Fruit fly (Drosophila melanogaster): ENCODE results near the gene CG13032.

Gene CG13032

DNA sequence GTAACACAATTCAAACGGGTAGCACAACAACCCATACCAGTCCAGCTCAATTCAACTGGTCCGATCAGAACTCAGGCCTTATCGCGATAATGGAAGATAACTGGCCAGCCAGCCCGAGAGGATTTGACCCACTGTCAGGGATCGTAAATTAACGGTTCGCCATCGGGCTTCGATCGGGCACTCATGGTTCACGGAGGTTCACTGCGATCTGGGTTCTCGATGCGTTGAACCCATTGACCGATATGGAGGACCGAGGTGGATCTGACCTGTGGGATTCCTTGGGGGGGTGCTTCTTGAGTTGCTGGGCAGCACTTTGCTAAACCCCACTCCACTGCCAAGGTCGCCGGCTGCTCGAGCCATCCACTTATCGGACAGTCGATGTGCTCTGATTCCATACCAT is 5.0 kb upstream of the CG13032 start:
- TF ChIP-seq CG8478 (optimal IDR thresholded peaks at IDR 0.05) (no peak), CTCF (optimal IDR thresholded peaks at IDR 0.05) (no peak)

- no peak for TF ChIP-seq CG8478 (optimal IDR thresholded peaks at IDR 0.05)
- no peak for TF ChIP-seq CTCF (optimal IDR thresholded peaks at IDR 0.05)
Observed at dm6 chr3L:16670195-16670594, 3.6 kb upstream of the CG13032 start.

dm6 chr3L:16670882-16671675 is 2.7 kb upstream of the CG13032 start:
- no peak for TF ChIP-seq CG8478 (optimal IDR thresholded peaks at IDR 0.05)
- no peak for TF ChIP-seq CTCF (optimal IDR thresholded peaks at IDR 0.05)

- TF ChIP-seq CTCF (optimal IDR thresholded peaks at IDR 0.05) (no peak), CG8478 (optimal IDR thresholded peaks at IDR 0.05) (no peak)
Observed at dm6 chr3L:16679492-16680120, 5.8 kb downstream of the CG13032 start.

DNA sequence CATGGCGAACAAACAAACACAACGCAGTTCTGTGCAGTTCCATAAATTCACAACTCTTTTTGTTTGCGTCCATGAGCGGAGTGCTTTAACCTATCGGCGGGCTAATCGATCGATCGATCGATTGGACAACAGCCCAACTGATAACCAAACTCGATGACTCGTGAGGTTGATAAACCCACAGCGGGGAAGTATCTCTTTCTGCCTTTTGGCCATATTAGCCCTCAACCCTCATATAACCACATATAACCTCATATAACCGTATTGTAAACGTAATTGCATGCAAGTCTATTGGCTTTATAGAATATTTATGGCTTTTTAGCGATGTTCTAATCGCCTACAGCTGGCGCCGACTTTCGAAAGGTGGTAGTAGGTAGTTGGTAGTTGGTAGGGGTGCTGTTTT is 8.6 kb downstream of the CG13032 start:
- TF ChIP-seq CTCF (optimal IDR thresholded peaks at IDR 0.05), result no peak
- no peak for TF ChIP-seq CG8478 (optimal IDR thresholded peaks at IDR 0.05)

dm6 chr3L:16683007-16683406 is 9.2 kb downstream of the CG13032 start:
- TF ChIP-seq CG8478 (optimal IDR thresholded peaks at IDR 0.05) (no peak), CTCF (optimal IDR thresholded peaks at IDR 0.05) (no peak)

- TF ChIP-seq CG8478 (optimal IDR thresholded peaks at IDR 0.05) (no peak), CTCF (optimal IDR thresholded peaks at IDR 0.05) (no peak)
Observed at dm6 chr3L:16689491-16689890, 15.7 kb downstream of the CG13032 start.

DNA sequence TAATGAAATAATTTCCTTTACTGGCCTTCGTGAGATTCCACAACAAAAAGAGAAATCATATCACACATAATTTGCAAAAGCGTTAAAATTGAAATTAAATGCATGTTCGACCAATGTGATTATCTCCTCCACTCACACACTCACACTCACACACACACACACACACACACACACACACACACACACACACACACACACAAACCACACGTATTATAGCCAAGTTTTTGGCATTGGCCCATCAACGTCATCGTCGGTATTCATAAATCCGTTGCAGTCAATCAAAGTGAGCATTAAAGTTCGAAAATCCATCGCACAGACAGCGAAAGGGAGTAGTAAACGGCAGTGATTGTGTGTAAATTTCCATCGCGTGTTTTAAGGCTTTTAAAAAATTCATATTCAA is 16.3 kb downstream of the CG13032 start:
- TF ChIP-seq CTCF (optimal IDR thresholded peaks at IDR 0.05), result no peak
- TF ChIP-seq CG8478 (optimal IDR thresholded peaks at IDR 0.05), result no peak

DNA sequence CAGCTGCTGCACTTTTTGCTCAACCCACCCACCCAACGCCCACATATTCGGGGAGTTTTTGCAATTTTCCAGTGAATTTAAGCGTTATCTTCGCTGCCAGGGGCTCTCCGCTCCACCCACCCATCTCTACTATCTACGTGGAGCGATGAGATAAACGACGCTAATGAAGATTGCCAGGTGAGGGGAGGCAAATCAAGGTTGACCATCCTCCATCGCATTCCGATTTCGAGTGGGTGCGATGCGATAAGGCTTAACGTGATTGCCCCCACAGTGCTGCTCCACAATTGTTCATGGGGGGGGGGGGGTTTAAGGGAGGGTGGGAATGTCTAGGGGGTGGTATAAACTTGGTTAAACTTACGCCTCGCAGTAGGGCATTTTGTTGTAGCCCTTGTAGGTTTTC is 20.1 kb downstream of the CG13032 start:
- no peak for TF ChIP-seq CG8478 (optimal IDR thresholded peaks at IDR 0.05)
- no peak for TF ChIP-seq CTCF (optimal IDR thresholded peaks at IDR 0.05)

dm6 chr3L:16695076-16695847 is 21.5 kb downstream of the CG13032 start:
- no peak for TF ChIP-seq CG8478 (optimal IDR thresholded peaks at IDR 0.05)
- no peak for TF ChIP-seq CTCF (optimal IDR thresholded peaks at IDR 0.05)

dm6 chr3L:16697069-16697468 is 23.3 kb downstream of the CG13032 start:
- TF ChIP-seq CTCF (optimal IDR thresholded peaks at IDR 0.05) (no peak), CG8478 (optimal IDR thresholded peaks at IDR 0.05) (no peak)

- TF ChIP-seq CTCF (optimal IDR thresholded peaks at IDR 0.05) (no peak), CG8478 (optimal IDR thresholded peaks at IDR 0.05) (no peak)
Observed at dm6 chr3L:16698089-16698488, 24.3 kb downstream of the CG13032 start.

DNA sequence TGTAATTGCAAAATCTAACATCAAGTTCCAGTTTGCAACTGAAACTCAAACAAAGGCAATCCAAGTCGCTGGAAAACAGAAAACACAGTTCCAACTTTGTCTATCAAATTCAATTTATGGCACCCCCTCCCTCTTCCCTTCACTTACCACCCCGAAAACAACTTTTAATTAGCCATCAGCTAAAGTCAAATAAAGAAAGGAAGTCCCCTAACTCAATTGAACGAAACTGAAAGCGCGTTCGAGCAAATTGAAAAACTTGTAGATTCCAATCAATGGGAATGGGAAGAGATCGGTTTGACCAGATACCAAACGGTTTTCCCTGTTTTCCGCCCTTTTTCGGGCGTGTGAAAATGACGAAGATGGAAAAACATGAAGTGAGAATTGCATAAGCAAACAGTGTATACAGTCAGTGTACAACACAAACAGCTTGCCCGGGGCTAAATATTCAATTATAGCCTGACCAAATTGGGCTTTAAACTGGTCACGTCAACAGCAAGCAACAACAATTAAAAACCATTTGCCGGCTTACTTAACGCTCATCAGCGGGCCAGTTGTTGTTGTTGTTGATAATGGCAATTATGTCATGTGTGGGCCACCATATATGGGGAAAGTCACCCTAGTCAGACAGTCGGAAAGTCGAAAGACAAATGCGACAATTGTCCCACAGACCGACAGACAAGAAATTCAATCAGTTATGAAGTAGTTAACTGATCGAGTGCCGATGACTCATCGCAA is 25.7 kb downstream of the CG13032 start:
- TF ChIP-seq CG8478 (optimal IDR thresholded peaks at IDR 0.05), result no peak
- no peak for TF ChIP-seq CTCF (optimal IDR thresholded peaks at IDR 0.05)

DNA sequence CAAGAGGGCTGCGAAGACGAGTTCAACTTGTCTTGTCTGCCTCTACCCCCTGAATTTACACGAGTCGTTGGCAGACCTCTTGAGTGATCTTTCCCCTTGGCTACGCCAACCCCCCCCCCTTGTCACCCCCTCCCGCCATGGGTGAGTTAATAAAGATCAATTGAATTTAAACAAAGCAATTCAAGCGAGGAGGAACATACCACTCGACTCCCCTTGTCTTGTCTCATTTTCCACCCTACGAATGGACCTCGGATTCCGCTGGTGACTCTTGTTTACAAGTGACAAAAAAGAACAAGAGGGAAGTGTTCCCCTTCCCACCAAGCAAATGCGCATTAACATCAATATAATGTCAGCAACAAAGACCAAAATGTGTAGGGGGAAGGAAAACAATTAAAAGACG is 29.1 kb downstream of the CG13032 start:
- TF ChIP-seq CTCF (optimal IDR thresholded peaks at IDR 0.05) (no peak), CG8478 (optimal IDR thresholded peaks at IDR 0.05) (no peak)

DNA sequence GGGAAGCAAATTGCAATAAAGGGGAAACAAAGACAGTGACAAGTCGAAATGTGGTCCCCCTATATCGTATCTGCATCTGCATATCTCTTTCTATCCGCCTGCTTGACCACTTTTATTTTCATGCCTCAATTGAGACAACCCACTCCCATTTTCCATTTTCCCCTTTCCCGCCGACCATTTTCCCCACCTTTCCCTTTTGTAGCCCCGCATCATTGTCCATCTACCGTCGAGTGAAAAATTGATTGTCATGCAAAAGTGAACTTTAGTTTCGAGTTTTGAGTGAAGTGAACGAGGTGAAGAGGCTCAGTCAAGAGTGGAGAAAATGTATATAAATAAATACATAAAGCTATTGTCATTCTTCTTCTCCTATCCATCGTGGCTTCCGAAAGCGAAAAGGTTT is 30.5 kb downstream of the CG13032 start:
- TF ChIP-seq CG8478 (optimal IDR thresholded peaks at IDR 0.05) (no peak), CTCF (optimal IDR thresholded peaks at IDR 0.05) (no peak)

Measured in S2 (cell line).